Fruit fly (Drosophila melanogaster) whole organism, wandering third instar larva: ENCODE results near the gene CG10185.

Experiments
- Abd-B ChIP-seq: fragments of >200 bp; optimal IDR thresholded peaks from 2 replicates; lab custom pipeline; 2017; ENCODE audit warnings: missing biosample characterization, missing genetic modification characterization
- CrebA ChIP-seq: fragments of 200-800 bp; sonication (Bioruptor generic); optimal IDR thresholded peaks from 2 replicates; lab custom pipeline; 2016; ENCODE audit warnings: missing biosample characterization, mild to moderate bottlenecking, missing genetic modification characterization, borderline replicate concordance
- Dif ChIP-seq: fragments of 200-275, 200-300 bp; sonication (Bioruptor generic); optimal IDR thresholded peaks from 2 replicates; lab custom pipeline; 2018; ENCODE audit warnings: missing biosample characterization, missing genetic modification characterization; ENCODE audit not compliant: partially characterized antibody
- Hr78 ChIP-seq: fragments of >200 bp; optimal IDR thresholded peaks from 2 replicates; lab custom pipeline; 2017; ENCODE audit warnings: missing biosample characterization, missing genetic modification characterization
- Hr83 ChIP-seq: fragments of 200-300 bp; sonication (Bioruptor generic); optimal IDR thresholded peaks from 2 replicates; lab custom pipeline; 2016; ENCODE audit warnings: missing biosample characterization, mild to moderate bottlenecking, missing genetic modification characterization, moderate library complexity; ENCODE audit not compliant: poor library complexity, severe bottlenecking
- Mio ChIP-seq: sonication (Bioruptor generic); optimal IDR thresholded peaks from 2 replicates; lab custom pipeline; 2016; ENCODE audit warnings: missing biosample characterization, missing genetic modification characterization
- Rel ChIP-seq, 2 experiments: fragments of 200-800 bp; sonication (Bioruptor generic) in 1 of 2; optimal IDR thresholded peaks; 2 replicates in 1 of 2; 3 replicates in 1 of 2; lab custom pipeline; 2016 to 2019; ENCODE audit warnings: mild to moderate bottlenecking in 2 of 2, missing biosample characterization in 2 of 2, missing genetic modification characterization in 2 of 2, moderate library complexity in 1 of 2
- brk ChIP-seq: fragments of 200-800 bp; sonication (Bioruptor generic); optimal IDR thresholded peaks from 2 replicates; lab custom pipeline; 2016; ENCODE audit warnings: missing biosample characterization, mild to moderate bottlenecking, missing genetic modification characterization
- h ChIP-seq: fragments of 200-800 bp; sonication (Bioruptor generic); optimal IDR thresholded peaks from 3 replicates; lab custom pipeline; 2016; ENCODE audit warnings: missing biosample characterization, mild to moderate bottlenecking, missing genetic modification characterization
- jim ChIP-seq: fragments of 175-275, 200-325 bp; sonication (Bioruptor generic); optimal IDR thresholded peaks from 2 replicates; lab custom pipeline; 2016; ENCODE audit warnings: missing biosample characterization, mild to moderate bottlenecking, missing genetic modification characterization
- lola ChIP-seq: fragments of >200 bp; optimal IDR thresholded peaks from 2 replicates; lab custom pipeline; 2017; ENCODE audit warnings: missing biosample characterization, missing genetic modification characterization
- pan ChIP-seq: fragments of >200 bp; optimal IDR thresholded peaks from 2 replicates; lab custom pipeline; 2017
- usp ChIP-seq: fragments of >200 bp; optimal IDR thresholded peaks from 2 replicates; lab custom pipeline; 2017; ENCODE audit warnings: missing biosample characterization, missing genetic modification characterization

- TF ChIP-seq Hr83 (GFP tag; lab: Kevin White, UChicago) (no peak), brk (no peak), Abd-B (no peak), Mio (GFP tag; lab: Kevin White, UChicago) (no peak), Rel (GFP tag; optimal IDR thresholded peaks at IDR 0.05; lab: Kevin White, UChicago) (no peak), Rel (tag; optimal IDR thresholded peaks at IDR 0.05; lab: Kevin White, UChicago) (no peak), CrebA (GFP tag; lab: Kevin White, UChicago) (no peak), Dif (GFP tag; lab: Kevin White, UChicago) (no peak), usp (no peak), pan (lab: Kevin White, UChicago) (no peak), h (GFP tag; lab: Kevin White, UChicago) (no peak), jim (GFP tag; lab: Kevin White, UChicago) (no peak), Hr78 (GFP tag; lab: Kevin White, UChicago) (no peak), lola (no peak)
Measured at dm6 chr3R:16094918-16095317, 27.5 kb upstream of the CG10185 start.
